Worm (Caenorhabditis elegans) whole organism, young adult: Measurements from ENCODE around the gene dot-1.4.

Source experiments
- C17E4.6 ChIP-seq: fragments of 200-800 bp; sonication (Bioruptor generic); IDR thresholded peaks from 2 replicates; pipeline ENCODE4 v1.3.6; 2022; ENCODE audit warnings: missing genetic modification reagents, missing genetic modification characterization, missing compliant biosample characterization
- D2030.7 ChIP-seq: fragments of 200-800 bp; sonication (Bioruptor generic); IDR thresholded peaks from 2 replicates; pipeline ENCODE4 v1.3.6; 2022; ENCODE audit warnings: missing genetic modification reagents, missing genetic modification characterization, missing compliant biosample characterization
- F22D6.2 ChIP-seq: sonication (generic microtip); optimal IDR thresholded peaks from 2 replicates; lab custom pipeline; 2016; ENCODE audit warnings: mild to moderate bottlenecking, missing genetic modification characterization, missing compliant biosample characterization
- F23B12.7 ChIP-seq: sonication (generic microtip); optimal IDR thresholded peaks from 2 replicates; lab custom pipeline; 2017; ENCODE audit warnings: missing genetic modification characterization, mild to moderate bottlenecking, missing compliant biosample characterization, antibody characterized with exemption, moderate library complexity; ENCODE audit not compliant: insufficient read depth
- F33H1.4 ChIP-seq: fragments of 200-800 bp; sonication (Bioruptor generic); IDR thresholded peaks from 2 replicates; pipeline ENCODE4 v1.3.6; 2022; ENCODE audit warnings: missing genetic modification reagents, missing genetic modification characterization, missing compliant biosample characterization
- F39B2.1 ChIP-seq: fragments of 200-800 bp; sonication (Bioruptor generic); IDR thresholded peaks from 2 replicates; pipeline ENCODE4 v1.3.6; 2022; ENCODE audit warnings: missing genetic modification reagents, missing genetic modification characterization, missing compliant biosample characterization
- F57C9.4 ChIP-seq: sonication (generic microtip); optimal IDR thresholded peaks from 2 replicates; lab custom pipeline; 2017; ENCODE audit warnings: mild to moderate bottlenecking, missing genetic modification characterization, missing compliant biosample characterization
- K11D2.4 ChIP-seq: fragments of 200-800 bp; sonication (Bioruptor generic); IDR thresholded peaks from 2 replicates; pipeline ENCODE4 v1.3.6; 2022; ENCODE audit warnings: missing genetic modification reagents, missing genetic modification characterization, missing compliant biosample characterization
- T07F8.4 ChIP-seq: sonication (generic microtip); optimal IDR thresholded peaks from 2 replicates; lab custom pipeline; 2016; ENCODE audit warnings: mild to moderate bottlenecking, missing genetic modification characterization, moderate library complexity, missing compliant biosample characterization
- Y53G8AR.9 ChIP-seq: fragments of 200-800 bp; sonication (Bioruptor generic); conservative IDR thresholded peaks from 2 replicates; pipeline ENCODE4 v1.3.6; 2022; ENCODE audit warnings: missing genetic modification reagents, missing genetic modification characterization, missing compliant biosample characterization
- ZK185.1 ChIP-seq: sonication (generic microtip); optimal IDR thresholded peaks from 2 replicates; lab custom pipeline; 2016; ENCODE audit warnings: mild to moderate bottlenecking, missing genetic modification characterization, missing compliant biosample characterization; ENCODE audit not compliant: poor library complexity, severe bottlenecking
- ama-1 ChIP-seq, 3 experiments: fragments of 150-350 bp in 1 of 3; sonication (generic microtip) in 2 of 3; optimal IDR thresholded peaks; 2 replicates each; lab custom pipeline; 2014 to 2018; ENCODE audit warnings: missing biosample characterization in 2 of 3, missing genetic modification characterization in 2 of 3, missing genetic modification reagents in 2 of 3
- attf-5 ChIP-seq: fragments of 200-800 bp; sonication (Bioruptor generic); optimal IDR thresholded peaks from 2 replicates; lab custom pipeline; 2018; ENCODE audit warnings: mild to moderate bottlenecking, missing genetic modification characterization, missing compliant biosample characterization
- bed-1 ChIP-seq: fragments of 200-800 bp; sonication (Bioruptor generic); IDR thresholded peaks from 2 replicates; pipeline ENCODE4 v1.3.6; 2022; ENCODE audit warnings: missing genetic modification reagents, missing genetic modification characterization, missing compliant biosample characterization
- bed-2 ChIP-seq: fragments of 200-800 bp; sonication (Bioruptor generic); IDR thresholded peaks from 2 replicates; pipeline ENCODE4 v1.3.6; 2022; ENCODE audit warnings: missing genetic modification reagents, missing genetic modification characterization, missing compliant biosample characterization
- ceh-27 ChIP-seq: fragments of 200-800 bp; sonication (Bioruptor generic); optimal IDR thresholded peaks from 2 replicates; lab custom pipeline; 2018; ENCODE audit warnings: mild to moderate bottlenecking, missing genetic modification characterization, moderate library complexity, missing compliant biosample characterization
- ceh-40 ChIP-seq: fragments of 200-800 bp; sonication (Bioruptor generic); IDR thresholded peaks from 2 replicates; pipeline ENCODE4 v1.3.6; 2022; ENCODE audit warnings: missing genetic modification characterization, missing compliant biosample characterization
- chd-7 ChIP-seq: sonication (generic microtip); optimal IDR thresholded peaks from 2 replicates; lab custom pipeline; 2016; ENCODE audit warnings: mild to moderate bottlenecking, missing genetic modification characterization, moderate library complexity, missing compliant biosample characterization
- gei-17 ChIP-seq: fragments of 200-800 bp; sonication (Bioruptor generic); optimal IDR thresholded peaks from 2 replicates; lab custom pipeline; 2018; ENCODE audit warnings: mild to moderate bottlenecking, missing genetic modification characterization, missing compliant biosample characterization
- hmg-20 ChIP-seq: fragments of 200-800 bp; sonication (Bioruptor generic); IDR thresholded peaks from 2 replicates; pipeline ENCODE4 v1.3.6; 2022; ENCODE audit warnings: missing genetic modification reagents, missing genetic modification characterization, missing compliant biosample characterization
- lag-1 ChIP-seq: fragments of 200-800 bp; sonication (Bioruptor generic); IDR thresholded peaks from 2 replicates; pipeline ENCODE4 v1.3.6; 2022; ENCODE audit warnings: missing genetic modification reagents, missing genetic modification characterization, missing compliant biosample characterization
- let-526 ChIP-seq: fragments of 200-800 bp; sonication (Bioruptor generic); IDR thresholded peaks from 2 replicates; pipeline ENCODE4 v1.3.6; 2022; ENCODE audit warnings: missing genetic modification reagents, missing genetic modification characterization, missing compliant biosample characterization
- lin-40 ChIP-seq: sonication (generic microtip); optimal IDR thresholded peaks from 2 replicates; lab custom pipeline; 2016; ENCODE audit warnings: missing genetic modification characterization, mild to moderate bottlenecking, missing compliant biosample characterization, missing genotype, missing genetic modification reagents
- lsl-1 ChIP-seq: fragments of 200-800 bp; sonication (Bioruptor generic); optimal IDR thresholded peaks from 2 replicates; lab custom pipeline; 2018; ENCODE audit warnings: mild to moderate bottlenecking, missing genetic modification characterization, moderate library complexity, missing compliant biosample characterization
- mcd-1 ChIP-seq: fragments of 200-800 bp; sonication (Bioruptor generic); IDR thresholded peaks from 2 replicates; pipeline ENCODE4 v1.3.6; 2022; ENCODE audit warnings: missing genetic modification reagents, missing genetic modification characterization, missing compliant biosample characterization
- mes-4 ChIP-seq: sonication (generic microtip); optimal IDR thresholded peaks from 2 replicates; lab custom pipeline; 2016; ENCODE audit warnings: missing genotype, missing genetic modification characterization, missing compliant biosample characterization
- nfyb-1 ChIP-seq: fragments of 200-800 bp; sonication (Bioruptor generic); IDR thresholded peaks from 2 replicates; pipeline ENCODE4 v1.3.6; 2022; ENCODE audit warnings: missing genetic modification reagents, missing genetic modification characterization, missing compliant biosample characterization
- nhr-120 ChIP-seq: fragments of 200-800 bp; sonication (Bioruptor generic); IDR thresholded peaks from 2 replicates; pipeline ENCODE4 v1.3.6; 2022; ENCODE audit warnings: missing genetic modification characterization, missing compliant biosample characterization
- nhr-179 ChIP-seq: sonication (generic microtip); optimal IDR thresholded peaks from 2 replicates; lab custom pipeline; 2016; ENCODE audit warnings: mild to moderate bottlenecking, missing genetic modification characterization, missing compliant biosample characterization
- nhr-80 ChIP-seq: sonication (generic microtip); optimal IDR thresholded peaks from 2 replicates; lab custom pipeline; 2016; ENCODE audit warnings: missing genetic modification characterization, missing compliant biosample characterization
- rpc-1 ChIP-seq, 2 experiments: fragments of 150-350 bp in 1 of 2; sonication (generic microtip) in 1 of 2; optimal IDR thresholded peaks; 2 replicates each; lab custom pipeline; 2014 to 2018; ENCODE audit warnings: missing biosample characterization in 1 of 2, missing genetic modification characterization in 1 of 2, missing genetic modification reagents in 1 of 2, missing genotype in 1 of 2
- sdz-38 ChIP-seq: sonication (generic microtip); optimal IDR thresholded peaks from 2 replicates; lab custom pipeline; 2016; ENCODE audit warnings: missing genotype, missing genetic modification characterization, missing compliant biosample characterization
- tbx-9 ChIP-seq: sonication (generic microtip); optimal IDR thresholded peaks from 2 replicates; lab custom pipeline; 2016; ENCODE audit warnings: borderline replicate concordance, missing genetic modification characterization, inconsistent platforms, missing compliant biosample characterization
- unc-130 ChIP-seq: sonication (generic microtip); optimal IDR thresholded peaks from 2 replicates; lab custom pipeline; 2016; ENCODE audit warnings: missing genetic modification reagents, missing genetic modification characterization, missing compliant biosample characterization
- ztf-26 ChIP-seq: sonication (generic microtip); optimal IDR thresholded peaks from 2 replicates; lab custom pipeline; 2017; ENCODE audit warnings: missing genetic modification characterization, missing compliant biosample characterization
- ztf-28 ChIP-seq: fragments of 200-800 bp; sonication (Bioruptor generic); IDR thresholded peaks from 2 replicates; pipeline ENCODE4 v1.3.6; 2022; ENCODE audit warnings: missing genetic modification reagents, missing genetic modification characterization, missing compliant biosample characterization
- ztf-3 ChIP-seq: fragments of 200-800 bp; sonication (Bioruptor generic); optimal IDR thresholded peaks from 2 replicates; lab custom pipeline; 2018; ENCODE audit warnings: mild to moderate bottlenecking, missing genetic modification characterization, missing compliant biosample characterization

The dot-1.4 gene

ce11 chrX:11952129-11952528 is 20.7 kb upstream of the dot-1.4 start:
- TF ChIP-seq F39B2.1 (GFP tag; lab: Robert Waterston, UW) (no peak), C17E4.6 (GFP tag; lab: Robert Waterston, UW) (no peak), T07F8.4 (tag; lab: Kevin White, UChicago) (no peak), ztf-26 (no peak), nhr-120 (GFP tag; lab: Robert Waterston, UW) (no peak), F57C9.4 (no peak)

- TF ChIP-seq attf-5: peak; percentile 20
- no peak for TF ChIP-seq ceh-40 (GFP tag; lab: Robert Waterston, UW)
Observed at ce11 chrX:11948184-11948894, 16.9 kb upstream of the dot-1.4 start, which contains the start of gene lsd-1. Gene lsd-1 (plus strand): TSS chrX:11948844.

- no peak for TF ChIP-seq ztf-3 (GFP tag; lab: Kevin White, UChicago)
- TF ChIP-seq lin-40 (tag; lab: Kevin White, UChicago): peak; percentile 39
- peak; percentile 11 for TF ChIP-seq nhr-80
- peak; percentile 19 for TF ChIP-seq gei-17 (GFP tag; lab: Kevin White, UChicago)
- peak; percentile 51 for TF ChIP-seq ceh-27 (GFP tag; lab: Kevin White, UChicago)
Observed at ce11 chrX:11946788-11947463, 15.5 kb upstream of the dot-1.4 start, which contains the start of gene nfya-1. Gene nfya-1 (minus strand): TSS chrX:11946838.

- TF ChIP-seq mcd-1 (GFP tag; lab: Robert Waterston, UW): no peak
- TF ChIP-seq lag-1 (GFP tag; lab: Robert Waterston, UW): no peak
- TF ChIP-seq rpc-1 (optimal IDR thresholded peaks at IDR 0.05; lab: Kevin White, UChicago): no peak
- TF ChIP-seq rpc-1 (tag; optimal IDR thresholded peaks at IDR 0.05; lab: Kevin White, UChicago): no peak
- TF ChIP-seq ZK185.1 (tag; lab: Kevin White, UChicago): no peak
- no peak for TF ChIP-seq F22D6.2
- TF ChIP-seq ceh-40 (GFP tag; lab: Robert Waterston, UW): no peak
- no peak for TF ChIP-seq sdz-38 (tag; lab: Kevin White, UChicago)
Observed at ce11 chrX:11941951-11942350, 10.5 kb upstream of the dot-1.4 start, which contains the start of gene F55G7.3. Gene F55G7.3 (minus strand): TSS chrX:11942051.

- TF ChIP-seq chd-7 (tag; lab: Kevin White, UChicago): no peak
- no peak for TF ChIP-seq F33H1.4 (GFP tag; lab: Robert Waterston, UW)
- no peak for TF ChIP-seq ztf-28 (GFP tag; lab: Robert Waterston, UW)
- TF ChIP-seq D2030.7 (GFP tag; lab: Robert Waterston, UW): no peak
- TF ChIP-seq tbx-9: no peak
Observed at ce11 chrX:11938826-11939225, 7.4 kb upstream of the dot-1.4 start, which contains the start of gene F55G7.5. Gene F55G7.5 (minus strand): TSS chrX:11938926.

- TF ChIP-seq F23B12.7 (tag; lab: Kevin White, UChicago) (peak; percentile 90), hmg-20 (GFP tag; lab: Robert Waterston, UW) (peak; percentile 93), Y53G8AR.9 (GFP tag; lab: Robert Waterston, UW) (peak; percentile 97), bed-1 (GFP tag; lab: Robert Waterston, UW) (peak; percentile 90; the same call in 1 of the 2 replicates), let-526 (peak; percentile 78; the same call in 1 of the 2 replicates), unc-130 (GFP tag; lab: Kevin White, UChicago) (peak; percentile 22), nfyb-1 (GFP tag; lab: Robert Waterston, UW) (peak; percentile 98), ama-1 (optimal IDR thresholded peaks at IDR 0.05; lab: Kevin White, UChicago) (no peak), ama-1 (GFP tag; optimal IDR thresholded peaks at IDR 0.05; lab: Kevin White, UChicago) (peak; percentile 66 to 90), lsl-1 (GFP tag; lab: Kevin White, UChicago) (no peak), bed-2 (GFP tag; lab: Robert Waterston, UW) (no peak), F22D6.2 (peak; percentile 95), ztf-28 (GFP tag; lab: Robert Waterston, UW) (no peak), mes-4 (tag; lab: Kevin White, UChicago) (no peak), K11D2.4 (GFP tag; lab: Robert Waterston, UW) (peak; percentile 98), F57C9.4 (peak; percentile 28), nhr-179 (tag; lab: Kevin White, UChicago) (peak; percentile 85)
Observed at ce11 chrX:11937343-11937935, 6.0 kb upstream of the dot-1.4 start.
